Fruit fly (Drosophila melanogaster) whole organism, prepupa: ENCODE data around the gene modSP.

Experiments used
- CG11762 ChIP-seq: fragments of 200-800 bp; sonication (Bioruptor generic); optimal IDR thresholded peaks from 3 replicates; lab custom pipeline; 2016; ENCODE audit warnings: missing biosample characterization, missing genetic modification characterization; ENCODE audit not compliant: insufficient read depth
- CG15336 ChIP-seq: fragments of 200-800 bp; sonication (Bioruptor generic); IDR thresholded peaks from 2 replicates; pipeline ENCODE4 v1.3.6; 2022; ENCODE audit warnings: missing biosample characterization, missing genetic modification characterization
- CG1621 ChIP-seq: fragments of 200-800 bp; sonication (Bioruptor generic); optimal IDR thresholded peaks from 3 replicates; lab custom pipeline; 2018; ENCODE audit warnings: missing biosample characterization, mild to moderate bottlenecking, missing genetic modification characterization
- CG3032 ChIP-seq: fragments of 200-800 bp; optimal IDR thresholded peaks from 2 replicates; lab custom pipeline; 2019; ENCODE audit warnings: missing biosample characterization, mild to moderate bottlenecking, missing genetic modification characterization, moderate library complexity
- CG31627 ChIP-seq: fragments of 200-800 bp; sonication (Bioruptor generic); optimal IDR thresholded peaks from 3 replicates; lab custom pipeline; 2016; ENCODE audit warnings: missing biosample characterization, missing genetic modification characterization
- CG4318 ChIP-seq: fragments of 200-800 bp; sonication (Bioruptor generic); optimal IDR thresholded peaks from 3 replicates; lab custom pipeline; 2017; ENCODE audit warnings: missing biosample characterization, mild to moderate bottlenecking, missing genetic modification characterization
- CG6163 ChIP-seq: fragments of 200-800 bp; sonication (Bioruptor generic); IDR thresholded peaks from 3 replicates; pipeline ENCODE4 v1.3.6; 2022; ENCODE audit warnings: missing biosample characterization, missing genetic modification characterization
- CG6276 ChIP-seq: fragments of 200-800 bp; sonication (Bioruptor generic); optimal IDR thresholded peaks from 2 replicates; lab custom pipeline; 2017; ENCODE audit warnings: missing biosample characterization, mild to moderate bottlenecking, missing genetic modification characterization
- CG6792 ChIP-seq: fragments of 200-800 bp; sonication (Bioruptor generic); optimal IDR thresholded peaks from 3 replicates; lab custom pipeline; 2016; ENCODE audit warnings: missing biosample characterization, missing genetic modification characterization
- CG7368 ChIP-seq: fragments of 200-800 bp; sonication (Bioruptor generic); optimal IDR thresholded peaks from 3 replicates; lab custom pipeline; 2016; ENCODE audit warnings: missing biosample characterization, missing genetic modification characterization
- CG8119 ChIP-seq: fragments of 200-800 bp; sonication (Bioruptor generic); IDR thresholded peaks from 3 replicates; pipeline ENCODE4 v1.3.6; 2022; ENCODE audit warnings: missing biosample characterization, missing genetic modification characterization
- Eip75B ChIP-seq: fragments of 200-800 bp; sonication (Bioruptor generic); optimal IDR thresholded peaks from 3 replicates; lab custom pipeline; 2016; ENCODE audit warnings: missing biosample characterization, missing genetic modification characterization
- Ets21C ChIP-seq: fragments of 200-800 bp; sonication (Bioruptor generic); optimal IDR thresholded peaks from 3 replicates; lab custom pipeline; 2016; ENCODE audit warnings: missing biosample characterization, missing genetic modification characterization
- Hr38 ChIP-seq: sonication (Bioruptor generic); optimal IDR thresholded peaks from 2 replicates; lab custom pipeline; 2016; ENCODE audit warnings: missing biosample characterization, missing genetic modification characterization
- Hr39 ChIP-seq: fragments of 200-800 bp; sonication (Bioruptor generic); optimal IDR thresholded peaks from 2 replicates; lab custom pipeline; 2016; ENCODE audit warnings: missing biosample characterization, missing genetic modification characterization
- Lpt ChIP-seq: fragments of 200-800 bp; sonication (Bioruptor generic); optimal IDR thresholded peaks from 3 replicates; lab custom pipeline; 2016; ENCODE audit warnings: missing biosample characterization, missing genetic modification characterization
- Met ChIP-seq: fragments of 200-800 bp; sonication (Bioruptor generic); optimal IDR thresholded peaks from 3 replicates; lab custom pipeline; 2016; ENCODE audit warnings: missing biosample characterization, missing genetic modification characterization
- Smox ChIP-seq: fragments of 200-800 bp; sonication (Bioruptor generic); optimal IDR thresholded peaks from 3 replicates; lab custom pipeline; 2016; ENCODE audit warnings: missing biosample characterization, missing genetic modification characterization
- Sox14 ChIP-seq: fragments of 200-800 bp; sonication (Bioruptor generic); optimal IDR thresholded peaks from 3 replicates; lab custom pipeline; 2016; ENCODE audit warnings: missing biosample characterization, missing genetic modification characterization
- Sox15 ChIP-seq: fragments of 200-800 bp; sonication (Bioruptor generic); optimal IDR thresholded peaks from 3 replicates; lab custom pipeline; 2016; ENCODE audit warnings: missing biosample characterization, missing genetic modification characterization
- achi ChIP-seq: fragments of 200-800 bp; sonication (Bioruptor generic); optimal IDR thresholded peaks from 3 replicates; lab custom pipeline; 2016; ENCODE audit warnings: missing biosample characterization, missing genetic modification characterization
- acj6 ChIP-seq: fragments of 200-800 bp; sonication (Bioruptor generic); optimal IDR thresholded peaks from 3 replicates; lab custom pipeline; 2016; ENCODE audit warnings: missing biosample characterization, missing genetic modification characterization
- dac ChIP-seq: fragments of 200-800 bp; sonication (Bioruptor generic); optimal IDR thresholded peaks from 2 replicates; lab custom pipeline; 2017; ENCODE audit warnings: missing biosample characterization, mild to moderate bottlenecking, missing genetic modification characterization
- dsx ChIP-seq: fragments of 200-800 bp; optimal IDR thresholded peaks from 3 replicates; lab custom pipeline; 2019; ENCODE audit warnings: missing biosample characterization, mild to moderate bottlenecking, missing genetic modification characterization, moderate library complexity; ENCODE audit not compliant: poor library complexity, severe bottlenecking
- esn ChIP-seq: fragments of 200-800 bp; sonication (Bioruptor generic); optimal IDR thresholded peaks from 2 replicates; lab custom pipeline; 2016; ENCODE audit warnings: missing biosample characterization, mild to moderate bottlenecking, missing genetic modification characterization, moderate library complexity
- fd85E ChIP-seq: fragments of 200-800 bp; sonication (Bioruptor generic); optimal IDR thresholded peaks from 3 replicates; lab custom pipeline; 2016; ENCODE audit warnings: missing biosample characterization, missing genetic modification characterization
- net ChIP-seq: fragments of 200-800 bp; sonication (Bioruptor generic); optimal IDR thresholded peaks from 3 replicates; lab custom pipeline; 2016; ENCODE audit warnings: missing biosample characterization, missing genetic modification characterization
- pdm3 ChIP-seq: fragments of 200-800 bp; sonication (Bioruptor generic); optimal IDR thresholded peaks from 3 replicates; lab custom pipeline; 2016; ENCODE audit warnings: missing biosample characterization, missing genetic modification characterization
- salr ChIP-seq, 2 experiments: fragments of 200-800 bp; sonication (Bioruptor generic); optimal IDR thresholded peaks; 3 replicates each; lab custom pipeline; 2016 to 2018; ENCODE audit warnings: missing biosample characterization in 2 of 2, missing genetic modification characterization in 2 of 2, mild to moderate bottlenecking in 1 of 2
- ss ChIP-seq, 2 experiments: fragments of 200-800 bp; sonication (Bioruptor generic); optimal IDR thresholded peaks; 2 replicates in 1 of 2; 3 replicates in 1 of 2; lab custom pipeline; 2017 to 2018; ENCODE audit warnings: mild to moderate bottlenecking in 2 of 2, missing biosample characterization in 2 of 2, missing genetic modification characterization in 2 of 2, moderate library complexity in 1 of 2
- svp ChIP-seq: fragments of 200-800 bp; sonication (Bioruptor generic); peaks from one replicate; lab custom pipeline; 2016; ENCODE audit warnings: missing biosample characterization, missing genetic modification characterization
- vri ChIP-seq: fragments of 200-800 bp; sonication (Bioruptor generic); optimal IDR thresholded peaks from 3 replicates; lab custom pipeline; 2016; ENCODE audit warnings: missing biosample characterization, mild to moderate bottlenecking, missing genetic modification characterization

modSP gene

dm6 chr3R:16611240-16611639 is 44.2 kb downstream of the modSP start:
- TF ChIP-seq svp (GFP tag; lab: Kevin White, UChicago) (peak; percentile 66), ss (GFP tag; optimal IDR thresholded peaks at IDR 0.05; lab: Kevin White, UChicago) (no peak)

dm6 chr3R:16608920-16609319 is 46.5 kb downstream of the modSP start, which contains the start of gene NPF:
Gene NPF, plus strand, starts transcription at chr3R:16609220.
- TF ChIP-seq Eip75B (GFP tag; lab: Kevin White, UChicago) (no peak), fd85E (GFP tag; lab: Kevin White, UChicago) (no peak), salr (GFP tag; optimal IDR thresholded peaks at IDR 0.05; lab: Kevin White, UChicago) (no peak), CG6163 (GFP tag; lab: Robert Waterston, UW) (no peak), CG7368 (no peak)

- TF ChIP-seq dac (GFP tag; lab: Kevin White, UChicago) (no peak), CG31627 (no peak), CG7368 (no peak), fd85E (GFP tag; lab: Kevin White, UChicago) (no peak), esn (GFP tag; lab: Kevin White, UChicago) (no peak), achi (no peak), CG3032 (tag; lab: Kevin White, UChicago) (no peak), pdm3 (GFP tag; lab: Kevin White, UChicago) (no peak), CG6276 (GFP tag; lab: Kevin White, UChicago) (no peak), CG11762 (GFP tag; lab: Kevin White, UChicago) (no peak), Ets21C (GFP tag; lab: Kevin White, UChicago) (no peak), Lpt (GFP tag; lab: Kevin White, UChicago) (no peak), Smox (no peak), CG4318 (GFP tag; lab: Kevin White, UChicago) (no peak), CG8119 (no peak), Sox14 (GFP tag; lab: Kevin White, UChicago) (no peak)
Observed at dm6 chr3R:16605929-16606328, 49.5 kb downstream of the modSP start.

dm6 chr3R:16604715-16605114 is 50.7 kb downstream of the modSP start, which contains the start of gene CG10345:
Gene CG10345, minus strand, starts transcription at chr3R:16604861.
- no peak for TF ChIP-seq CG1621 (tag; lab: Kevin White, UChicago)
- TF ChIP-seq net (GFP tag; lab: Kevin White, UChicago), result no peak
- no peak for TF ChIP-seq CG4318 (GFP tag; lab: Kevin White, UChicago)
- no peak for TF ChIP-seq vri (GFP tag; lab: Kevin White, UChicago)
- TF ChIP-seq acj6 (GFP tag; lab: Kevin White, UChicago), result no peak
- no peak for TF ChIP-seq Met (GFP tag; lab: Kevin White, UChicago)
- TF ChIP-seq CG15336 (GFP tag; lab: Robert Waterston, UW), result no peak
- no peak for TF ChIP-seq dac (GFP tag; lab: Kevin White, UChicago)
- no peak for TF ChIP-seq CG6792 (GFP tag; lab: Kevin White, UChicago)
- TF ChIP-seq dsx (GFP tag; lab: Kevin White, UChicago), result no peak
- TF ChIP-seq esn (GFP tag; lab: Kevin White, UChicago), result no peak
- TF ChIP-seq fd85E (GFP tag; lab: Kevin White, UChicago), result no peak
- TF ChIP-seq Hr38, result no peak
- TF ChIP-seq Sox15 (GFP tag; lab: Kevin White, UChicago), result no peak
- no peak for TF ChIP-seq pdm3 (GFP tag; lab: Kevin White, UChicago)
- TF ChIP-seq Hr39 (GFP tag; lab: Kevin White, UChicago), result no peak
- TF ChIP-seq, all 60 proteins: peak for 0
